Worm (Caenorhabditis elegans) whole organism, mixed stage, embryonic: ENCODE results near the gene srw-117.

Experiments used
- lsy-2 ChIP-seq: fragments of 150-350 bp; optimal IDR thresholded peaks from 2 replicates; lab custom pipeline; 2014; ENCODE audit warnings: missing biosample characterization, missing genetic modification characterization
- tbx-8 ChIP-seq: fragments of 200-800 bp; sonication (Bioruptor generic); optimal IDR thresholded peaks from 2 replicates; lab custom pipeline; 2018; ENCODE audit warnings: mild to moderate bottlenecking, missing genetic modification characterization, moderate library complexity, missing compliant biosample characterization
- ztf-11 ChIP-seq: fragments of 150-350 bp; optimal IDR thresholded peaks from 2 replicates; lab custom pipeline; 2014; ENCODE audit warnings: missing biosample characterization, missing genetic modification characterization

DNA sequence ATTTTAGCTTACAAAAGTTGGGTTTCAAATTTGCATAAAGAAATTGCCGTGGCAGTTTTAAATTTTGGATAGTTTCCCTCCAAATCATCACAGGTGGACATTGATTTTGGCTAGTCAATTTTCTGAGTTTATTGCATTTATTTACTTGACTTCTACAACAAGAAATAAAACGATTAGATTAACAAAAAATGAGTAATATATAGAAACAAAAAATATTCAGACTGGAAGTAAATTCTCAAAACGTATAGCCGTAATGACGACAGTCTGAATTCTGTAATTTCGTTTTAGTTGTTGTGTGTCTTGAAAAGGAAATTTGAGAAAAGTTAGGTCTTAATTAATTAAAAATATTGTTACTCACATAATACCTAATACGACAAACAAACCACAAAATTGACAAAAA lies 44.8 kb downstream of the srw-117 start, which contains the start of gene srw-141:
- TF ChIP-seq tbx-8 (GFP tag; lab: Kevin White, UChicago) (no peak), ztf-11 (tag; lab: Kevin White, UChicago) (no peak), lsy-2 (tag; lab: Kevin White, UChicago) (no peak)
